Fruit fly (Drosophila melanogaster) whole organism, embryonic: Measurements from ENCODE around the gene CG17841.

ENCODE experiments used
- Blimp-1 ChIP-seq: fragments of 200-800 bp; sonication (Bioruptor generic); optimal IDR thresholded peaks from 3 replicates; lab custom pipeline; 2018; ENCODE audit warnings: missing biosample characterization, missing genetic modification characterization, mild to moderate bottlenecking, moderate library complexity, missing genetic modification reagents
- CG10565 ChIP-seq: fragments of 200-800 bp; sonication (Bioruptor generic); optimal IDR thresholded peaks from 3 replicates; lab custom pipeline; 2016; ENCODE audit warnings: missing biosample characterization, mild to moderate bottlenecking, missing genetic modification characterization
- CG11398 ChIP-seq: fragments of 200-800 bp; sonication (Bioruptor generic); optimal IDR thresholded peaks from 2 replicates; lab custom pipeline; 2016; ENCODE audit warnings: missing biosample characterization, missing genetic modification characterization
- CG12155 ChIP-seq: fragments of 200-800 bp; sonication (Bioruptor generic); optimal IDR thresholded peaks from 3 replicates; lab custom pipeline; 2016; ENCODE audit warnings: missing biosample characterization, missing genetic modification characterization
- CG13624 ChIP-seq: fragments of 200-800 bp; sonication (Bioruptor generic); optimal IDR thresholded peaks from 2 replicates; lab custom pipeline; 2016; ENCODE audit warnings: missing biosample characterization, missing genetic modification characterization
- CG13775 ChIP-seq: fragments of 200-800 bp; sonication (Bioruptor generic); optimal IDR thresholded peaks from 3 replicates; lab custom pipeline; 2017; ENCODE audit warnings: missing biosample characterization, mild to moderate bottlenecking, missing genetic modification characterization
- CG14441 ChIP-seq: fragments of 200-800 bp; sonication (Bioruptor generic); IDR thresholded peaks from 2 replicates; pipeline ENCODE4 v1.3.6; 2022; ENCODE audit warnings: missing biosample characterization, missing genetic modification characterization
- CG14710 ChIP-seq: fragments of 200-800 bp; sonication (Bioruptor generic); optimal IDR thresholded peaks from 3 replicates; lab custom pipeline; 2019; ENCODE audit warnings: missing biosample characterization, mild to moderate bottlenecking, missing genetic modification characterization, moderate library complexity
- CG18262 ChIP-seq: fragments of 200-800 bp; optimal IDR thresholded peaks from 3 replicates; lab custom pipeline; 2019; ENCODE audit warnings: missing biosample characterization, mild to moderate bottlenecking, missing genetic modification characterization, moderate library complexity
- CG2678 ChIP-seq: fragments of 200-800 bp; sonication (Bioruptor generic); optimal IDR thresholded peaks from 3 replicates; lab custom pipeline; 2019; ENCODE audit warnings: missing biosample characterization, mild to moderate bottlenecking, missing genetic modification characterization, moderate library complexity
- CG34422 ChIP-seq: fragments of 200-800 bp; sonication (Bioruptor generic); IDR thresholded peaks from 3 replicates; pipeline ENCODE4 v1.3.6; 2022; ENCODE audit warnings: missing biosample characterization, missing genetic modification characterization
- CG4707 ChIP-seq: fragments of 200-800 bp; sonication (Bioruptor generic); optimal IDR thresholded peaks from 2 replicates; lab custom pipeline; 2018; ENCODE audit warnings: missing biosample characterization, mild to moderate bottlenecking, missing genetic modification characterization, moderate library complexity
- CG4820 ChIP-seq: fragments of 200-800 bp; sonication (Bioruptor generic); optimal IDR thresholded peaks from 3 replicates; lab custom pipeline; 2016; ENCODE audit warnings: missing biosample characterization, missing genetic modification characterization
- CG6689 ChIP-seq: fragments of 200-800 bp; sonication (Bioruptor generic); IDR thresholded peaks from 2 replicates; pipeline ENCODE4 v1.3.6; 2022; ENCODE audit warnings: missing biosample characterization, missing genetic modification characterization
- CG6765 ChIP-seq: fragments of 200-800 bp; sonication (Bioruptor generic); optimal IDR thresholded peaks from 3 replicates; lab custom pipeline; 2017; ENCODE audit warnings: missing biosample characterization, mild to moderate bottlenecking, missing genetic modification characterization
- CG7372 ChIP-seq: fragments of 200-800 bp; sonication (Bioruptor generic); IDR thresholded peaks from 2 replicates; pipeline ENCODE4 v1.3.6; 2022; ENCODE audit warnings: missing biosample characterization, missing genetic modification characterization
- D19A ChIP-seq: fragments of 200-800 bp; optimal IDR thresholded peaks from 3 replicates; lab custom pipeline; 2019; ENCODE audit warnings: missing biosample characterization, mild to moderate bottlenecking, missing genetic modification characterization, moderate library complexity
- H15 ChIP-seq: fragments of 200-800 bp; sonication (Bioruptor generic); IDR thresholded peaks from 3 replicates; pipeline ENCODE4 v1.3.6; 2022; ENCODE audit warnings: missing biosample characterization, missing genetic modification characterization
- HLH4C ChIP-seq: fragments of 200-800 bp; sonication (Bioruptor generic); IDR thresholded peaks from 3 replicates; pipeline ENCODE4 v1.3.6; 2022; ENCODE audit warnings: missing biosample characterization, missing genetic modification characterization; ENCODE audit not compliant: partially characterized antibody
- HLH54F ChIP-seq: fragments of 200-800 bp; sonication (Bioruptor generic); optimal IDR thresholded peaks from 3 replicates; lab custom pipeline; 2016; ENCODE audit warnings: missing biosample characterization, missing genetic modification characterization
- Hmx ChIP-seq: fragments of 200-800 bp; sonication (Bioruptor generic); optimal IDR thresholded peaks from 2 replicates; lab custom pipeline; 2016; ENCODE audit warnings: missing biosample characterization, missing genetic modification characterization
- Hr3 ChIP-seq: fragments of 200-800 bp; sonication (Bioruptor generic); optimal IDR thresholded peaks from 3 replicates; lab custom pipeline; 2016; ENCODE audit warnings: missing biosample characterization, missing genetic modification characterization
- Myb ChIP-seq: fragments of 200-800 bp; sonication (Bioruptor generic); optimal IDR thresholded peaks from 2 replicates; lab custom pipeline; 2016; ENCODE audit warnings: missing biosample characterization, missing genetic modification characterization
- PHDP ChIP-seq: fragments of 200-800 bp; sonication (Bioruptor generic); optimal IDR thresholded peaks from 3 replicates; lab custom pipeline; 2018; ENCODE audit warnings: missing biosample characterization, mild to moderate bottlenecking, missing genetic modification characterization, moderate library complexity
- Ptx1 ChIP-seq: fragments of 200-800 bp; sonication (Bioruptor generic); IDR thresholded peaks from 2 replicates; pipeline ENCODE4 v1.3.6; 2022; ENCODE audit warnings: missing biosample characterization, missing genetic modification characterization
- Scr ChIP-seq: fragments of 200-800 bp; sonication (Bioruptor generic); IDR thresholded peaks from 2 replicates; pipeline ENCODE4 v1.3.6; 2022; ENCODE audit warnings: missing biosample characterization, missing genetic modification characterization; ENCODE audit not compliant: partially characterized antibody
- Sox102F ChIP-seq: fragments of 200-800 bp; sonication (Bioruptor generic); optimal IDR thresholded peaks from 2 replicates; lab custom pipeline; 2018; ENCODE audit warnings: missing biosample characterization, mild to moderate bottlenecking, missing genetic modification characterization, moderate library complexity
- ara ChIP-seq: fragments of 200-800 bp; sonication (Bioruptor generic); IDR thresholded peaks from 2 replicates; pipeline ENCODE4 v1.3.6; 2022; ENCODE audit warnings: missing biosample characterization, missing genetic modification characterization
- bcd ChIP-seq: fragments of 200-800 bp; sonication (Bioruptor generic); optimal IDR thresholded peaks from 2 replicates; lab custom pipeline; 2017; ENCODE audit warnings: missing biosample characterization, mild to moderate bottlenecking, missing genetic modification characterization
- dmrt99B ChIP-seq: fragments of 200-800 bp; sonication (Bioruptor generic); optimal IDR thresholded peaks from 2 replicates; lab custom pipeline; 2018; ENCODE audit warnings: missing biosample characterization, mild to moderate bottlenecking, missing genetic modification characterization, moderate library complexity
- dysf ChIP-seq: fragments of 200-800 bp; sonication (Bioruptor generic); IDR thresholded peaks from 3 replicates; pipeline ENCODE4 v1.3.6; 2022; ENCODE audit warnings: missing biosample characterization, missing genetic modification characterization
- ind ChIP-seq: fragments of 200-800 bp; sonication (Bioruptor generic); optimal IDR thresholded peaks from 3 replicates; lab custom pipeline; 2016; ENCODE audit warnings: missing biosample characterization, missing genetic modification characterization
- insv ChIP-seq, 2 experiments: fragments of 200-800 bp; sonication (Bioruptor generic); optimal IDR thresholded peaks; 3 replicates each; lab custom pipeline; 2016 to 2018; ENCODE audit warnings: missing biosample characterization in 2 of 2, missing genetic modification characterization in 2 of 2
- jing ChIP-seq: fragments of 200-800 bp; sonication (Bioruptor generic); optimal IDR thresholded peaks from 2 replicates; lab custom pipeline; 2018; ENCODE audit warnings: missing biosample characterization, mild to moderate bottlenecking, missing genetic modification characterization
- jumu ChIP-seq: fragments of 200-800 bp; sonication (Bioruptor generic); optimal IDR thresholded peaks from 3 replicates; lab custom pipeline; 2016; ENCODE audit warnings: missing biosample characterization, missing genetic modification characterization
- lilli ChIP-seq: fragments of 200-800 bp; sonication (Bioruptor generic); optimal IDR thresholded peaks from 3 replicates; lab custom pipeline; 2016; ENCODE audit warnings: missing biosample characterization, missing genetic modification characterization
- lmd ChIP-seq: fragments of 200-800 bp; sonication (Bioruptor generic); IDR thresholded peaks from 2 replicates; pipeline ENCODE4 v1.3.6; 2022; ENCODE audit warnings: missing biosample characterization, missing genetic modification characterization
- pan ChIP-seq, 4 experiments: fragments of >200 bp in 3 of 4; fragments of 200-800 bp in 1 of 4; sonication (Bioruptor generic) in 1 of 4; optimal IDR thresholded peaks in 3 of 4; IDR thresholded peaks in 1 of 4; 2 replicates each; pipeline versions ENCODE4 v1.3.6 to Lab custom; 2017 to 2022; ENCODE audit warnings: missing biosample characterization in 2 of 4, missing genetic modification characterization in 2 of 4, mixed read lengths in 1 of 4
- phol ChIP-seq: fragments of 200-800 bp; sonication (Bioruptor generic); optimal IDR thresholded peaks from 3 replicates; lab custom pipeline; 2018; ENCODE audit warnings: missing biosample characterization, mild to moderate bottlenecking, missing genetic modification characterization, moderate library complexity
- pita ChIP-seq: fragments of 200-800 bp; sonication (Bioruptor generic); optimal IDR thresholded peaks from 2 replicates; lab custom pipeline; 2017; ENCODE audit warnings: missing biosample characterization, mild to moderate bottlenecking, missing genetic modification characterization
- pum ChIP-seq: fragments of 200-800 bp; sonication (Bioruptor generic); optimal IDR thresholded peaks from 2 replicates; lab custom pipeline; 2016; ENCODE audit warnings: missing biosample characterization, missing genetic modification characterization
- row ChIP-seq: fragments of 200-800 bp; sonication (Bioruptor generic); IDR thresholded peaks from 3 replicates; pipeline ENCODE4 v1.3.6; 2022; ENCODE audit warnings: missing biosample characterization, missing genetic modification characterization
- slbo ChIP-seq: fragments of 200-800 bp; sonication (Bioruptor generic); IDR thresholded peaks from 2 replicates; pipeline ENCODE4 v1.3.6; 2022; ENCODE audit warnings: missing biosample characterization, missing genetic modification characterization
- tin ChIP-seq: fragments of 200-800 bp; sonication (Bioruptor generic); optimal IDR thresholded peaks from 3 replicates; lab custom pipeline; 2016; ENCODE audit warnings: missing biosample characterization, missing genetic modification characterization
- tio ChIP-seq: fragments of 200-800 bp; sonication (Bioruptor generic); optimal IDR thresholded peaks from 2 replicates; lab custom pipeline; 2017; ENCODE audit warnings: missing biosample characterization, missing genetic modification characterization, inconsistent platforms
- trh ChIP-seq: fragments of 200-800 bp; sonication (Bioruptor generic); optimal IDR thresholded peaks from 2 replicates; lab custom pipeline; 2016; ENCODE audit warnings: missing biosample characterization, missing genetic modification characterization
- tx ChIP-seq: fragments of 200-800 bp; sonication (Bioruptor generic); optimal IDR thresholded peaks from 2 replicates; lab custom pipeline; 2016; ENCODE audit warnings: missing biosample characterization, missing genetic modification characterization
- zfh1 ChIP-seq: fragments of 200-800 bp; sonication (Bioruptor generic); IDR thresholded peaks from 3 replicates; pipeline ENCODE4 v1.3.6; 2022; ENCODE audit warnings: missing biosample characterization, missing genetic modification characterization

The CG17841 gene

dm6 chrX:10362557-10363366 is 5.1 kb upstream of the CG17841 start (continued):
- TF ChIP-seq dmrt99B (tag; lab: Kevin White, UChicago) (peak; percentile 43), lmd (GFP tag; lab: Robert Waterston, UW) (0 out of 2 replicates have a peak, but pooled peaks have one; percentile 27), CG14441 (0 out of 2 replicates have a peak, but pooled peaks have one; percentile 4), CG10565 (GFP tag; lab: Kevin White, UChicago) (peak; percentile 4), pita (GFP tag; lab: Kevin White, UChicago) (no peak), CG14710 (tag; lab: Kevin White, UChicago) (peak; percentile 37), jumu (GFP tag; lab: Kevin White, UChicago) (peak; percentile 1), CG34422 (peak; percentile 33; the same call in 1 of the 3 replicates), CG6689 (0 out of 2 replicates have a peak, but pooled peaks have one; percentile 16), Scr (GFP tag; lab: Robert Waterston, UW) (no peak), insv (GFP tag; optimal IDR thresholded peaks at IDR 0.05; lab: Kevin White, UChicago) (no peak), pan (optimal IDR thresholded peaks at IDR 0.05; lab: Kevin White, UChicago) (no peak), pan (GFP tag; optimal IDR thresholded peaks at IDR 0.05 in 1 of 2, IDR thresholded peaks at IDR 0.05 in 1 of 2) (peak in 1 of 2 experiments; percentile 40), CG13624 (peak; percentile 36), Hr3 (GFP tag; lab: Kevin White, UChicago) (peak; percentile 26), zfh1 (GFP tag; lab: Robert Waterston, UW) (no peak), CG6765 (no peak), Hmx (GFP tag; lab: Kevin White, UChicago) (peak; percentile 13), HLH54F (peak; percentile 14), H15 (GFP tag; lab: Robert Waterston, UW) (0 out of 3 replicates have a peak, but pooled peaks have one; percentile 32), dysf (GFP tag; lab: Robert Waterston, UW) (0 out of 3 replicates have a peak, but pooled peaks have one; percentile 22), trh (GFP tag; lab: Kevin White, UChicago) (no peak), CG11398 (GFP tag; lab: Kevin White, UChicago) (peak; percentile 20), tin (GFP tag; lab: Kevin White, UChicago) (peak; percentile 9), tio (GFP tag; lab: Kevin White, UChicago) (peak; percentile 31), CG2678 (tag; lab: Kevin White, UChicago) (peak; percentile 58), pum (GFP tag; lab: Kevin White, UChicago) (peak; percentile 30), lilli (GFP tag; lab: Kevin White, UChicago) (peak; percentile 26), CG4707 (no peak), CG13775 (GFP tag; lab: Kevin White, UChicago) (peak; percentile 41), Myb (GFP tag; lab: Kevin White, UChicago) (peak; percentile 8), ara (no peak), D19A (tag; lab: Kevin White, UChicago) (peak; percentile 12), PHDP (tag; lab: Kevin White, UChicago) (peak; percentile 3), CG18262 (tag; lab: Kevin White, UChicago) (peak; percentile 62), CG7372 (no peak), Sox102F (GFP tag; lab: Kevin White, UChicago) (peak; percentile 30), CG4820 (GFP tag; lab: Kevin White, UChicago) (peak; percentile 20), CG12155 (GFP tag; lab: Kevin White, UChicago) (peak; percentile 13), ind (GFP tag; lab: Kevin White, UChicago) (peak; percentile 37), Blimp-1 (peak; percentile 18), bcd (GFP tag; lab: Kevin White, UChicago) (peak; percentile 58), Ptx1 (GFP tag; lab: Robert Waterston, UW) (0 out of 2 replicates have a peak, but pooled peaks have one; percentile 30), slbo (GFP tag; lab: Robert Waterston, UW) (peak; percentile 16; the same call in 1 of the 2 replicates), tx (GFP tag; lab: Kevin White, UChicago) (peak; percentile 12), phol (tag; lab: Kevin White, UChicago) (peak; percentile 47), row (peak; percentile 35; the same call in 2 of the 3 replicates), HLH4C (GFP tag; lab: Robert Waterston, UW) (no peak), jing (GFP tag; lab: Kevin White, UChicago) (peak; percentile 25)
